Worm (Caenorhabditis elegans) whole organism, L1 larva: Measurements from ENCODE around the gene srd-31.

Experiments
- elt-3 ChIP-seq, 6 experiments: fragments of 150-350 bp in 1 of 6; sonication (generic microtip); optimal IDR thresholded peaks; 2 replicates each; lab custom pipeline; 2017 to 2018; ENCODE audit warnings: missing biosample characterization in 6 of 6, missing genetic modification characterization in 6 of 6, inconsistent platforms in 1 of 6
- hpl-2 ChIP-seq: fragments of 150-350 bp; optimal IDR thresholded peaks from 2 replicates; lab custom pipeline; 2014; ENCODE audit warnings: missing biosample characterization, missing genetic modification reagents, missing genetic modification characterization
- isw-1 ChIP-seq: fragments of 200-800 bp; sonication (Bioruptor generic); IDR thresholded peaks from 2 replicates; pipeline ENCODE4 v1.3.6; 2022; ENCODE audit warnings: missing genetic modification characterization, missing compliant biosample characterization
- nhr-20 ChIP-seq: sonication (generic microtip); optimal IDR thresholded peaks from 2 replicates; lab custom pipeline; 2016; ENCODE audit warnings: mild to moderate bottlenecking, missing genetic modification characterization, missing compliant biosample characterization
- nhr-237 ChIP-seq: fragments of 150-350 bp; optimal IDR thresholded peaks from 2 replicates; lab custom pipeline; 2014; ENCODE audit warnings: missing biosample characterization, missing genetic modification characterization
- skn-1 ChIP-seq: fragments of 150-350 bp; optimal IDR thresholded peaks from 2 replicates; lab custom pipeline; 2014; ENCODE audit warnings: missing biosample characterization, missing genetic modification characterization

DNA sequence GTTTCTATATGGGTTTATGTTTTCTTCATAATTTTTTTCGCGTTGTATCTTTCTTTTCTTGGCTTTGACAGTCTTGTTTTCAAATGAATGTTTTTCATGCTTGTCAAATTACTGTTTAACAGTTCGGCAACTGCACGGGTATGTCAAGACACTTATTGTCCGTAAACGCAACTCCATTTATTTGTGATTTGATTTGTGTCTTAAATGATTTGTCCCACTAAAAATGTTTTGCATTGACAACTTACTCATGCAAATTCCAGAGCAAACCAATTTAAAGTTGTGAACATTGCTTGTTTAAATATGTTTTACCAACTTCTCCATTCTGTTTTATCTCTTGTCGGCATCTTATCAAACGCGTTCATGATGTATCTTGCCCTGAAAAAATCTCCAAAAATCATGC, 2.8 kb downstream of the srd-31 start, which contains the start of gene srd-25:
- TF ChIP-seq skn-1 (no peak), hpl-2 (no peak), nhr-237 (tag; lab: Kevin White, UChicago) (no peak), nhr-20 (tag; lab: Kevin White, UChicago) (no peak), isw-1 (GFP tag; lab: Robert Waterston, UW) (no peak), elt-3 (tag; optimal IDR thresholded peaks at IDR 0.05; lab: Kevin White, UChicago) (no peak)
